Worm (Caenorhabditis elegans): Measurements from ENCODE around the gene tif-1A.

DNA sequence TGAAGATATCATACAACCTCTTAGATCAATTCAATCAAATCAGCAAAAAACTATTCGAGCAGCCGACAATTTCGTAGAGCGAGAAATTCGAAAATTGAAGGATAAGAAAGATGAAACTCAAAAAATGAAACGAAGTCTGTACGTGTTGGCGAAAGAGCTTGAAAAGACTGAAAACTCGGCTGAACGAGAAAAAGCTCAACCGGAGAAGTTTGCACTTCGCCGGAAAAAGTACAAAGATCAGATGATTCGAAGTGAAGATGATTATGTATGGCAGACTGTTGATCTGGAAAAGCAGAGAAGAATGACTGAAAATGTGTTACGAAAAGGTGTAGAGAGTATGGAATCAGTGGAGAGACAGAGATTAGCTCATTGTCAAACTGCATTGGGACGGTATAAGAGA is 9.1 kb upstream of the tif-1A start:
- no peak for TF ChIP-seq nhr-11 (tag; optimal IDR thresholded peaks at IDR 0.05)
- TF ChIP-seq dmd-9 (GFP tag; IDR thresholded peaks at IDR 0.05): no peak
- no peak for TF ChIP-seq snpc-4 (tag; optimal IDR thresholded peaks at IDR 0.05)
- no peak for TF ChIP-seq nhr-6 (tag; optimal IDR thresholded peaks at IDR 0.05)
- TF ChIP-seq ceh-32 (tag; optimal IDR thresholded peaks at IDR 0.05; ENCODE audit: poor library complexity): no peak
- TF ChIP-seq dpl-1 (GFP tag; optimal IDR thresholded peaks at IDR 0.05): no peak
- no peak for TF ChIP-seq aly-2 (tag; optimal IDR thresholded peaks at IDR 0.05)
- no peak for TF ChIP-seq zip-2 (tag; optimal IDR thresholded peaks at IDR 0.05)
- TF ChIP-seq unc-130 (GFP tag; optimal IDR thresholded peaks at IDR 0.05): no peak
- no peak for TF ChIP-seq duxl-1 (tag; optimal IDR thresholded peaks at IDR 0.05; ENCODE audit: poor library complexity)
- no peak for TF ChIP-seq ama-1 (optimal IDR thresholded peaks at IDR 0.05)

Measured in whole organism, L4 larva.